ENCODE assay signal across 1 worm cellular context in the genomic region with DNA sequence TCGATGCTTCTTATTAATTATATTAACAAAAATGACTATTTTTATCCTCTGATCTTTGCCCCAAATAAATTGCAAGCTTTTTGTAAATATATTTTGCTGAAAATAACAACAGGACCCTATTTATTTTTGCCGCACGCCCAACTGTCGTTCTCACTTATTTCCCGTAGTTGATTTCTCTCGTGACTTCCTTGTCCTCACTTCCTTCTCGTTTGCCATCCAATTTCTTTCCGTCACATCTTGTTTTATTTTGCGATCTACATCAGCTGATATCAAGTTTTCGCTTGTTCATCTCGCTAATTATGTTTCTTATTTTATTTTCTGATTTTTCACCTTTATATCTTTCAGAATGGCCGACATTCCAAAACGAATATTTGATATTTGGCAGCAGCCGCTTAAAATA.
A peak's percentile ranks its signal among the peaks of the same experiment; 100 is the strongest.
TF ChIP-seq lines count a peak whose summit lies in the region.

Gene F48F7.5 (plus strand): TSS at position 340 of the 400 bp plus-strand sequence.

TF ChIP-seq in whole organism, L1 larva, 84 proteins besides CTCF, POLR2A, EP300 and RAD21 (continued from another document):
- peak; percentile 64 for TF ChIP-seq tbx-2 (tag; optimal IDR thresholded peaks at IDR 0.05; lab: Kevin White, UChicago)
- TF ChIP-seq ceh-90 (tag; optimal IDR thresholded peaks at IDR 0.05; lab: Kevin White, UChicago), result no peak
- peak; percentile 13 for TF ChIP-seq irx-1 (tag; optimal IDR thresholded peaks at IDR 0.05; lab: Kevin White, UChicago)
- peak; percentile 50 for TF ChIP-seq nhr-19 (GFP tag; conservative IDR thresholded peaks at IDR 0.05; lab: Robert Waterston, UW)
- peak; percentile 92 for TF ChIP-seq lin-14 (GFP tag; optimal IDR thresholded peaks at IDR 0.05; lab: Kevin White, UChicago)
- no peak for TF ChIP-seq fkh-4 (tag; optimal IDR thresholded peaks at IDR 0.05; lab: Kevin White, UChicago; ENCODE audit: borderline replicate concordance)
- TF ChIP-seq fkh-10 (GFP tag; optimal IDR thresholded peaks at IDR 0.05; lab: Kevin White, UChicago), result no peak
- no peak for TF ChIP-seq lir-3 (tag; optimal IDR thresholded peaks at IDR 0.05; lab: Kevin White, UChicago; ENCODE audit: poor library complexity)
- TF ChIP-seq ztf-11 (tag; optimal IDR thresholded peaks at IDR 0.05; lab: Kevin White, UChicago), result no peak
- TF ChIP-seq dpl-1 (GFP tag; optimal IDR thresholded peaks at IDR 0.05; lab: Kevin White, UChicago), result no peak
- TF ChIP-seq zag-1 (tag; optimal IDR thresholded peaks at IDR 0.05; lab: Kevin White, UChicago), result no peak
- no peak for TF ChIP-seq ceh-8 (GFP tag; optimal IDR thresholded peaks at IDR 0.05; lab: Kevin White, UChicago)
- TF ChIP-seq unc-86 (tag; optimal IDR thresholded peaks at IDR 0.05; lab: Kevin White, UChicago), result no peak
- no peak for TF ChIP-seq nhr-84 (tag; optimal IDR thresholded peaks at IDR 0.05; lab: Kevin White, UChicago)
- TF ChIP-seq elt-3 (tag; optimal IDR thresholded peaks at IDR 0.05; lab: Kevin White, UChicago), result peak in 2 of 6 experiments; percentile 60 to 75
- TF ChIP-seq snpc-4 (tag; optimal IDR thresholded peaks at IDR 0.05; lab: Kevin White, UChicago), result no peak
- TF ChIP-seq unc-130 (tag; optimal IDR thresholded peaks at IDR 0.05; lab: Kevin White, UChicago), result peak; percentile 70
- peak; percentile 90 for TF ChIP-seq nhr-85 (tag; lab: Kevin White, UChicago)
- peak; percentile 9 to 45 for TF ChIP-seq lin-35 (GFP tag; optimal IDR thresholded peaks at IDR 0.05; lab: Kevin White, UChicago)
- TF ChIP-seq dsc-1 (tag; optimal IDR thresholded peaks at IDR 0.05; lab: Kevin White, UChicago), result peak; percentile 27
- TF ChIP-seq Y116A8C.19 (tag; optimal IDR thresholded peaks at IDR 0.05; lab: Kevin White, UChicago; ENCODE audit: borderline replicate concordance), result no peak
- peak; percentile 37 for TF ChIP-seq swsn-7 (tag; optimal IDR thresholded peaks at IDR 0.05; lab: Kevin White, UChicago)
- TF ChIP-seq nhr-90 (tag; optimal IDR thresholded peaks at IDR 0.05; lab: Kevin White, UChicago; ENCODE audit: poor library complexity), result no peak
- TF ChIP-seq mef-2 (tag; optimal IDR thresholded peaks at IDR 0.05; lab: Kevin White, UChicago), result peak; percentile 31
- TF ChIP-seq nhr-47 (tag; optimal IDR thresholded peaks at IDR 0.05; lab: Kevin White, UChicago), result peak; percentile 28
- TF ChIP-seq nhr-20 (tag; optimal IDR thresholded peaks at IDR 0.05; lab: Kevin White, UChicago), result peak; percentile 81
- no peak for TF ChIP-seq ceh-82 (tag; optimal IDR thresholded peaks at IDR 0.05; lab: Kevin White, UChicago)
- TF ChIP-seq nhr-11 (tag; optimal IDR thresholded peaks at IDR 0.05; lab: Kevin White, UChicago), result no peak
- TF ChIP-seq snu-23 (GFP tag; optimal IDR thresholded peaks at IDR 0.05; lab: Kevin White, UChicago), result peak; percentile 72
- no peak for TF ChIP-seq ces-1 (GFP tag; optimal IDR thresholded peaks at IDR 0.05; lab: Kevin White, UChicago)
- TF ChIP-seq grh-1 (GFP tag; IDR thresholded peaks at IDR 0.05; lab: Robert Waterston, UW), result no peak
- no peak for TF ChIP-seq aha-1 (tag; optimal IDR thresholded peaks at IDR 0.05; lab: Kevin White, UChicago)
- no peak for TF ChIP-seq unc-30 (tag; optimal IDR thresholded peaks at IDR 0.05; lab: Kevin White, UChicago)
- TF ChIP-seq skn-1 (tag; optimal IDR thresholded peaks at IDR 0.05; lab: Kevin White, UChicago), result peak; percentile 7
- TF ChIP-seq pag-3 (tag; optimal IDR thresholded peaks at IDR 0.05; lab: Kevin White, UChicago; ENCODE audit: borderline replicate concordance, insufficient read depth), result peak; percentile 96
- TF ChIP-seq tlp-1 (tag; optimal IDR thresholded peaks at IDR 0.05; lab: Kevin White, UChicago), result no peak
- peak; percentile 97 for TF ChIP-seq blmp-1 (tag; optimal IDR thresholded peaks at IDR 0.05; lab: Kevin White, UChicago)
